Fruit fly (Drosophila melanogaster) whole organism, embryonic: ENCODE measurements around the gene Cpr92A.

Experiments used
- Awh ChIP-seq: fragments of 200-800 bp; sonication (Bioruptor generic); IDR thresholded peaks from 2 replicates; pipeline ENCODE4, ENCODE4 v1.3.6; 2022; ENCODE audit warnings: missing biosample characterization, missing genetic modification characterization
- CG10565 ChIP-seq: fragments of 200-800 bp; sonication (Bioruptor generic); optimal IDR thresholded peaks from 3 replicates; lab custom pipeline; 2016; ENCODE audit warnings: missing biosample characterization, mild to moderate bottlenecking, missing genetic modification characterization
- CG11456 ChIP-seq: fragments of 200-800 bp; sonication (Bioruptor generic); IDR thresholded peaks from 3 replicates; pipeline ENCODE4 v1.3.6; 2022; ENCODE audit warnings: missing biosample characterization, missing genetic modification characterization
- CG11560 ChIP-seq: fragments of 200-800 bp; sonication (Bioruptor generic); IDR thresholded peaks from 3 replicates; pipeline ENCODE4 v1.3.6; 2022; ENCODE audit warnings: missing biosample characterization, missing genetic modification characterization
- CG11723 ChIP-seq: fragments of 200-800 bp; sonication (Bioruptor generic); optimal IDR thresholded peaks from 2 replicates; lab custom pipeline; 2017; ENCODE audit warnings: missing biosample characterization, mild to moderate bottlenecking, missing genetic modification characterization
- CG12391 ChIP-seq: fragments of 200-800 bp; sonication (Bioruptor generic); optimal IDR thresholded peaks from 3 replicates; lab custom pipeline; 2018; ENCODE audit warnings: missing biosample characterization, mild to moderate bottlenecking, missing genetic modification characterization, moderate library complexity
- CG13123 ChIP-seq: fragments of 200-800 bp; sonication (Bioruptor generic); optimal IDR thresholded peaks from 2 replicates; lab custom pipeline; 2016; ENCODE audit warnings: missing biosample characterization, missing genetic modification characterization
- CG1603 ChIP-seq: fragments of 200-800 bp; sonication (Bioruptor generic); optimal IDR thresholded peaks from 2 replicates; lab custom pipeline; 2019; ENCODE audit warnings: missing biosample characterization, mild to moderate bottlenecking, missing genetic modification characterization, moderate library complexity
- CG17385 ChIP-seq: fragments of 200-800 bp; sonication (Bioruptor generic); optimal IDR thresholded peaks from 3 replicates; lab custom pipeline; 2018; ENCODE audit warnings: missing biosample characterization, mild to moderate bottlenecking, missing genetic modification characterization
- CG17568 ChIP-seq: fragments of 200-800 bp; sonication (Bioruptor generic); optimal IDR thresholded peaks from 2 replicates; lab custom pipeline; 2018; ENCODE audit warnings: missing biosample characterization, mild to moderate bottlenecking, missing genetic modification characterization, moderate library complexity
- CG17612 ChIP-seq: fragments of 200-800 bp; sonication (Bioruptor generic); IDR thresholded peaks from 2 replicates; pipeline ENCODE4 v1.3.6; 2022; ENCODE audit warnings: missing biosample characterization, missing genetic modification characterization
- CG33213 ChIP-seq: fragments of 200-800 bp; sonication (Bioruptor generic); optimal IDR thresholded peaks from 3 replicates; lab custom pipeline; 2016; ENCODE audit warnings: missing biosample characterization, missing genetic modification characterization
- CG34376 ChIP-seq: fragments of 200-800 bp; sonication (Bioruptor generic); optimal IDR thresholded peaks from 2 replicates; lab custom pipeline; 2018; ENCODE audit warnings: missing biosample characterization, mild to moderate bottlenecking, missing genetic modification characterization
- CG3847 ChIP-seq: fragments of 200-800 bp; sonication (Bioruptor generic); IDR thresholded peaks from 2 replicates; pipeline ENCODE4 v1.3.6; 2022; ENCODE audit warnings: missing biosample characterization, missing genetic modification characterization
- CG7357 ChIP-seq: fragments of 200-800 bp; sonication (Bioruptor generic); IDR thresholded peaks from 3 replicates; pipeline ENCODE4 v1.3.6; 2022; ENCODE audit warnings: missing biosample characterization, missing genetic modification characterization
- CG9932 ChIP-seq: fragments of 200-800 bp; sonication (Bioruptor generic); IDR thresholded peaks from 2 replicates; pipeline ENCODE4 v1.3.6; 2022; ENCODE audit warnings: missing biosample characterization, missing genetic modification characterization
- Dll ChIP-seq: fragments of 200-800 bp; sonication (Bioruptor generic); IDR thresholded peaks from 4 replicates; pipeline ENCODE4 v1.3.6; 2022; ENCODE audit warnings: missing biosample characterization, missing genetic modification characterization; ENCODE audit not compliant: partially characterized antibody
- E2f2 ChIP-seq: fragments of 200-800 bp; sonication (Bioruptor generic); IDR thresholded peaks from 2 replicates; pipeline ENCODE4 v1.3.6; 2022; ENCODE audit warnings: missing biosample characterization, missing genetic modification characterization
- Elba2 ChIP-seq: fragments of 200-800 bp; sonication (Bioruptor generic); optimal IDR thresholded peaks from 3 replicates; lab custom pipeline; 2016; ENCODE audit warnings: missing biosample characterization, missing genetic modification characterization
- Ets65A ChIP-seq: fragments of 200-800 bp; sonication (Bioruptor generic); peaks from one replicate; lab custom pipeline; 2016; ENCODE audit warnings: missing biosample characterization, missing genetic modification characterization
- HHEX ChIP-seq: fragments of 200-800 bp; sonication (Bioruptor generic); optimal IDR thresholded peaks from 3 replicates; lab custom pipeline; 2017; ENCODE audit warnings: missing biosample characterization, mild to moderate bottlenecking, missing genetic modification characterization, missing genetic modification reagents
- Hr39 ChIP-seq: fragments of >200 bp; optimal IDR thresholded peaks from 2 replicates; lab custom pipeline; 2017
- Lim3 ChIP-seq: fragments of 200-800 bp; sonication (Bioruptor generic); IDR thresholded peaks from 2 replicates; pipeline ENCODE4 v1.3.6; 2022; ENCODE audit warnings: missing biosample characterization, missing genetic modification characterization
- MTF-1 ChIP-seq: fragments of 200-800 bp; sonication (Bioruptor generic); optimal IDR thresholded peaks from 2 replicates; lab custom pipeline; 2018; ENCODE audit warnings: missing biosample characterization, mild to moderate bottlenecking, missing genetic modification characterization, borderline replicate concordance
- Med ChIP-seq: fragments of 200-800 bp; sonication (Bioruptor generic); peaks from one replicate; lab custom pipeline; 2016; ENCODE audit warnings: missing biosample characterization, missing genetic modification characterization, mild to moderate bottlenecking, inconsistent platforms, moderate library complexity
- Mes4 ChIP-seq: fragments of 200-800 bp; sonication (Bioruptor generic); optimal IDR thresholded peaks from 2 replicates; lab custom pipeline; 2016; ENCODE audit warnings: missing biosample characterization, missing genetic modification characterization
- NC2β ChIP-seq: fragments of 200-800 bp; sonication (Bioruptor generic); optimal IDR thresholded peaks from 2 replicates; lab custom pipeline; 2016; ENCODE audit warnings: missing biosample characterization, missing genetic modification characterization
- NFAT ChIP-seq: fragments of 200-800 bp; sonication (Bioruptor generic); IDR thresholded peaks from 2 replicates; pipeline ENCODE4 v1.3.6; 2022; ENCODE audit warnings: missing biosample characterization, missing genetic modification characterization
- Taf1 ChIP-seq: fragments of 200-800 bp; sonication (Bioruptor generic); IDR thresholded peaks from 2 replicates; pipeline ENCODE4 v1.3.6; 2022; ENCODE audit warnings: missing biosample characterization, missing genetic modification characterization
- ab ChIP-seq: fragments of 200-800 bp; sonication (Bioruptor generic); optimal IDR thresholded peaks from 2 replicates; lab custom pipeline; 2016; ENCODE audit warnings: missing biosample characterization, missing genetic modification characterization
- aop ChIP-seq: fragments of 200-800 bp; sonication (Bioruptor generic); IDR thresholded peaks from 2 replicates; pipeline ENCODE4 v1.3.6; 2022; ENCODE audit warnings: missing biosample characterization, missing genetic modification characterization
- ash1 ChIP-seq: fragments of 200-800 bp; sonication (Bioruptor generic); optimal IDR thresholded peaks from 2 replicates; lab custom pipeline; 2018; ENCODE audit warnings: missing biosample characterization, mild to moderate bottlenecking, missing genetic modification characterization
- cwo ChIP-seq: fragments of 200-800 bp; sonication (Bioruptor generic); optimal IDR thresholded peaks from 3 replicates; lab custom pipeline; 2017; ENCODE audit warnings: missing biosample characterization, missing genetic modification characterization, mild to moderate bottlenecking, moderate library complexity, missing genetic modification reagents
- da ChIP-seq: fragments of 200-800 bp; sonication (Bioruptor generic); optimal IDR thresholded peaks from 2 replicates; lab custom pipeline; 2016; ENCODE audit warnings: missing biosample characterization, missing genetic modification characterization
- dimm ChIP-seq: fragments of 200-800 bp; sonication (Bioruptor generic); IDR thresholded peaks from 2 replicates; pipeline ENCODE4 v1.3.6; 2022; ENCODE audit warnings: missing biosample characterization, missing genetic modification characterization
- grau ChIP-seq: fragments of 200-800 bp; optimal IDR thresholded peaks from 3 replicates; lab custom pipeline; 2019; ENCODE audit warnings: missing biosample characterization, mild to moderate bottlenecking, missing genetic modification characterization, moderate library complexity
- hkb ChIP-seq, 2 experiments: fragments of 200-800 bp in 1 of 2; fragments of >200 bp in 1 of 2; sonication (Bioruptor generic) in 1 of 2; IDR thresholded peaks in 1 of 2; optimal IDR thresholded peaks in 1 of 2; 2 replicates each; pipeline versions ENCODE4 v1.3.6 to Lab custom; 2017 to 2022; ENCODE audit warnings: missing biosample characterization in 1 of 2, missing genetic modification characterization in 1 of 2
- ind ChIP-seq: fragments of 200-800 bp; sonication (Bioruptor generic); optimal IDR thresholded peaks from 3 replicates; lab custom pipeline; 2016; ENCODE audit warnings: missing biosample characterization, missing genetic modification characterization
- nom ChIP-seq: fragments of 200-800 bp; sonication (Bioruptor generic); optimal IDR thresholded peaks from 2 replicates; lab custom pipeline; 2017; ENCODE audit warnings: missing biosample characterization, missing genetic modification characterization, mild to moderate bottlenecking, moderate library complexity, missing genetic modification reagents
- pita ChIP-seq: fragments of 200-800 bp; sonication (Bioruptor generic); optimal IDR thresholded peaks from 2 replicates; lab custom pipeline; 2017; ENCODE audit warnings: missing biosample characterization, mild to moderate bottlenecking, missing genetic modification characterization
- psq ChIP-seq: fragments of 200-800 bp; sonication (Bioruptor generic); optimal IDR thresholded peaks from 2 replicates; lab custom pipeline; 2017; ENCODE audit warnings: missing biosample characterization, missing genetic modification characterization
- pum ChIP-seq: fragments of 200-800 bp; sonication (Bioruptor generic); optimal IDR thresholded peaks from 2 replicates; lab custom pipeline; 2016; ENCODE audit warnings: missing biosample characterization, missing genetic modification characterization
- slbo ChIP-seq: fragments of 200-800 bp; sonication (Bioruptor generic); IDR thresholded peaks from 2 replicates; pipeline ENCODE4 v1.3.6; 2022; ENCODE audit warnings: missing biosample characterization, missing genetic modification characterization
- sna ChIP-seq: fragments of 200-800 bp; sonication (Bioruptor generic); IDR thresholded peaks from 2 replicates; pipeline ENCODE4 v1.3.6; 2022; ENCODE audit warnings: missing biosample characterization, missing genetic modification characterization; ENCODE audit not compliant: partially characterized antibody
- tna ChIP-seq: fragments of 200-800 bp; sonication (Bioruptor generic); IDR thresholded peaks from 2 replicates; pipeline ENCODE4 v1.3.6; 2022; ENCODE audit warnings: missing biosample characterization, missing genetic modification characterization; ENCODE audit not compliant: partially characterized antibody
- trem ChIP-seq: fragments of 200-800 bp; optimal IDR thresholded peaks from 3 replicates; lab custom pipeline; 2019; ENCODE audit warnings: missing biosample characterization, mild to moderate bottlenecking, missing genetic modification characterization, moderate library complexity
- z ChIP-seq: fragments of 200-800 bp; sonication (Bioruptor generic); IDR thresholded peaks from 3 replicates; pipeline ENCODE4 v1.3.6; 2022; ENCODE audit warnings: missing biosample characterization, missing genetic modification characterization
- zf30C ChIP-seq: fragments of 200-800 bp; sonication (Bioruptor generic); optimal IDR thresholded peaks from 3 replicates; lab custom pipeline; 2018; ENCODE audit warnings: missing biosample characterization, mild to moderate bottlenecking, missing genetic modification characterization
- zfh2 ChIP-seq: fragments of 200-800 bp; sonication (Bioruptor generic); optimal IDR thresholded peaks from 2 replicates; lab custom pipeline; 2016; ENCODE audit warnings: missing biosample characterization, missing genetic modification characterization

Cpr92A gene

DNA sequence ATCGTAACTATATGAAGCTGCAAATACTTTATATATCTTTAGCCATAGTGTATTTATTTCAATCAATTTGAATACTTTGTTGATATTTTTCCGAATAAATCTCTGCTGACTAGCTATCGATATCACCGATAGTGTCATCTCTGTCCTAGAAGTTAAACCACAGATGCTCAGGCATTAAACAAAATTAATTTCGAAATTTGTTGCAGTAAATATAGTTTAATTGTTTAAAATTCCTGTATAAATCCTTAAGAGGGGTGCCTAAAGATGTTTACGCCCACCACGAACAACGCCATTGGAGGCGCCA, 46.1 kb upstream of the Cpr92A start, which contains the start of gene Nup58 (continued):
- TF ChIP-seq sna (GFP tag; lab: Robert Waterston, UW), result 0 out of 2 replicates have a peak, but pooled peaks have one; percentile 69
- peak; percentile 41 for TF ChIP-seq Ets65A (GFP tag; lab: Kevin White, UChicago)
- TF ChIP-seq cwo (GFP tag; lab: Kevin White, UChicago), result no peak
- TF ChIP-seq slbo, result peak; percentile 58; the same call in 1 of the 2 replicates
- 0 out of 3 replicates have a peak, but pooled peaks have one; percentile 29 for TF ChIP-seq CG11456 (GFP tag; lab: Robert Waterston, UW)
- no peak for TF ChIP-seq grau (tag; lab: Kevin White, UChicago)
- no peak for TF ChIP-seq CG11560 (tag; lab: Robert Waterston, UW)
- peak; percentile 83 for TF ChIP-seq Med
- TF ChIP-seq NFAT (GFP tag; lab: Robert Waterston, UW), result peak; percentile 42; the same call in 1 of the 2 replicates
- peak; percentile 58 for TF ChIP-seq CG1603 (tag; lab: Kevin White, UChicago)
- TF ChIP-seq CG9932, result peak; percentile 71
- TF ChIP-seq Awh (GFP tag; lab: Robert Waterston, UW), result 0 out of 2 replicates have a peak, but pooled peaks have one; percentile 7
- no peak for TF ChIP-seq CG17385
- peak; percentile 8 for TF ChIP-seq zfh2
- TF ChIP-seq E2f2, result peak; percentile 30; the same call in 1 of the 2 replicates
- TF ChIP-seq, all 482 proteins: peak for 60

DNA sequence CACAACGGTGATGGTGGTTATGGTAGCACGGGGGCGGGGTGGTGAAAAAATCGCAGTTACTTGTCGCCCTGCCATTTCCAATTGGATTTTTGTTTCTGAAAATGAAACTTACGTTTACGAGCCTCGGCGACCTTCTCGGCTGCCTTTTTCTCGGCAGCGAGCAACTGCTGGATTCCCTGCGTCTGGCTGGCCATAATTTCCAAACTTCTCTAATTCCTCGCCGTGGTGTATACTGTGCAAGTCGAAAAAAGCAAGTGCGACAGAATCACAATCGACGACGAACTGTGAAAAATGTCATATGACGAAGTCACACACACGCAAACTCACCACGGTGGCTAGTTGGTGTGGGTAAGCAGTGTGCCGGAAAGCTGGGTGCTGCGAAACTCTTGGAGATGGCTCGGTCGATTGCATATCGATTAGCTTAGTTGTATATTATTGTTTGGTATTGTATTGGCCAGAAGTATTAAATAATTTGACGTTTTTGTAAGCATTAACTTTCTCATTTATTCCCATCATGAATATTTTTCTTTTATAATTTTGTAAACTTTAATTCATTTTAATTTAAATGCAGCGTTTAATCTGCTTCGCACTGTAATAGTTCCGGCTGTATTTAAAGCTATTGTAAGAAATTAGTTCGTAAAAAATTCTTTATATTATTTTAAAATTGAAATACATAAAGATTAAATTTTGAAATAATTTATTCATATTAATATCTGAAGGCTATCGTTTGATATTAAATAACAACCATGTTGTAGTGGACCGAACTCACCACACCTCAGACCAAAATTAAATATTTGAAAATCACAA, 45.5 kb upstream of the Cpr92A start, which contains the start of gene Vha13:
TSS of gene Vha13 (minus strand) at position 293 of the 807 bp plus-strand sequence.
- TF ChIP-seq CG13123 (no peak), hkb (optimal IDR thresholded peaks at IDR 0.05; lab: Kevin White, UChicago) (no peak), hkb (GFP tag; IDR thresholded peaks at IDR 0.05; lab: Robert Waterston, UW) (no peak; the same call in 1 of the 2 replicates), trem (no peak), CG17612 (GFP tag; lab: Robert Waterston, UW) (no peak), ab (GFP tag; lab: Kevin White, UChicago) (peak; percentile 29), pum (GFP tag; lab: Kevin White, UChicago) (peak; percentile 18), CG17568 (no peak), psq (no peak), da (GFP tag; lab: Kevin White, UChicago) (no peak), tna (GFP tag; lab: Robert Waterston, UW) (peak; percentile 18; the same call in 1 of the 2 replicates), aop (GFP tag; lab: Robert Waterston, UW) (peak; percentile 64; the same call in 1 of the 2 replicates), NC2β (no peak), z (GFP tag; lab: Robert Waterston, UW) (no peak), ash1 (GFP tag; lab: Kevin White, UChicago) (no peak), HHEX (GFP tag; lab: Kevin White, UChicago) (no peak), Taf1 (peak; percentile 58; the same call in 1 of the 2 replicates), CG33213 (GFP tag; lab: Kevin White, UChicago) (peak; percentile 26), ind (GFP tag; lab: Kevin White, UChicago) (peak; percentile 50), MTF-1 (GFP tag; lab: Kevin White, UChicago) (peak; percentile 39), Dll (GFP tag; lab: Robert Waterston, UW) (no peak; the same call in 3 of the 4 replicates), CG10565 (GFP tag; lab: Kevin White, UChicago) (no peak), dimm (no peak), Lim3 (GFP tag; lab: Robert Waterston, UW) (no peak), CG34376 (GFP tag; lab: Kevin White, UChicago) (peak; percentile 86), pita (GFP tag; lab: Kevin White, UChicago) (no peak), Mes4 (GFP tag; lab: Kevin White, UChicago) (no peak), CG3847 (GFP tag; lab: Robert Waterston, UW) (peak; percentile 65), zf30C (GFP tag; lab: Kevin White, UChicago) (no peak), CG7357 (GFP tag; lab: Robert Waterston, UW) (0 out of 3 replicates have a peak, but pooled peaks have one; percentile 26), Elba2 (peak; percentile 53), nom (GFP tag; lab: Kevin White, UChicago) (peak; percentile 80), CG11723 (GFP tag; lab: Kevin White, UChicago) (no peak), Hr39 (lab: Kevin White, UChicago) (no peak), CG12391 (peak; percentile 36)
